Fruit fly (Drosophila melanogaster): ENCODE results near the gene Polr3F.
A peak's percentile ranks its signal among the peaks of the same experiment; 100 is the strongest.

DNA sequence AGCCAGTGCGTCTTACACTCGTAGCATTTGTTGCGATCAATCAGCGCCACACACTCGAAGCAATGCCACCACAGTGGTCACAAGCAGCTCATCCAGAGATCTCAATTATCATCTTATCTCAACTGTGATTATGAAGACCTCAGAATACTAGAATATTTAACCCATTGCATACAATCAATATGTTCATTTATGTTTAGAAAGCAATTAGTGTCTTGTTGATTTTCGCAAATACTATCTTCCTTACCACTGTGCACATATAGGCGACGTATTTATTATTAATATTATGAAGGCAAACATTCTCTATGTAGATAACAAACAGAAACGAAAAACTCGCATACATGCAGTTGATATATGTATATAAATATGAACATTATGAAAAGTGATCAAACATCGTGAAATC lies 8.4 kb downstream of the Polr3F start:
- TF ChIP-seq CG9948 (tag; optimal IDR thresholded peaks at IDR 0.05) (peak; percentile 75), rn (GFP tag; IDR thresholded peaks at IDR 0.05) (peak; percentile 76), fd96Ca (GFP tag; IDR thresholded peaks at IDR 0.05) (peak; percentile 89), CG14655 (GFP tag; optimal IDR thresholded peaks at IDR 0.05) (peak; percentile 78), gl (tag; optimal IDR thresholded peaks at IDR 0.05) (peak; percentile 69), EcR (GFP tag; optimal IDR thresholded peaks at IDR 0.05) (peak; percentile 48), CG8301 (tag; optimal IDR thresholded peaks at IDR 0.05) (peak; percentile 78), CG34367 (tag; optimal IDR thresholded peaks at IDR 0.05) (peak; percentile 78)
